Fruit fly (Drosophila melanogaster) Kc167 (cell line): ENCODE measurements around the gene CG12204.

Experiments
- Myc ChIP-seq: fragments of >200 bp; optimal IDR thresholded peaks from 2 replicates; lab custom pipeline; 2017; ENCODE audit warnings: missing external identifiers
- Sin3A ChIP-seq: fragments of >200 bp; optimal IDR thresholded peaks from 2 replicates; lab custom pipeline; 2018; ENCODE audit warnings: missing external identifiers
- h ChIP-seq: fragments of >200 bp; optimal IDR thresholded peaks from 3 replicates; lab custom pipeline; 2018; ENCODE audit warnings: missing external identifiers
- insv ChIP-seq: fragments of >200 bp; optimal IDR thresholded peaks from 3 replicates; lab custom pipeline; 2018; ENCODE audit warnings: missing external identifiers
- psq ChIP-seq: fragments of >200 bp; optimal IDR thresholded peaks from 2 replicates; lab custom pipeline; 2017; ENCODE audit warnings: missing external identifiers
- ttk ChIP-seq: sonication (Bioruptor generic); optimal IDR thresholded peaks from 2 replicates; lab custom pipeline; 2017; ENCODE audit warnings: missing external identifiers

Gene CG12204

DNA sequence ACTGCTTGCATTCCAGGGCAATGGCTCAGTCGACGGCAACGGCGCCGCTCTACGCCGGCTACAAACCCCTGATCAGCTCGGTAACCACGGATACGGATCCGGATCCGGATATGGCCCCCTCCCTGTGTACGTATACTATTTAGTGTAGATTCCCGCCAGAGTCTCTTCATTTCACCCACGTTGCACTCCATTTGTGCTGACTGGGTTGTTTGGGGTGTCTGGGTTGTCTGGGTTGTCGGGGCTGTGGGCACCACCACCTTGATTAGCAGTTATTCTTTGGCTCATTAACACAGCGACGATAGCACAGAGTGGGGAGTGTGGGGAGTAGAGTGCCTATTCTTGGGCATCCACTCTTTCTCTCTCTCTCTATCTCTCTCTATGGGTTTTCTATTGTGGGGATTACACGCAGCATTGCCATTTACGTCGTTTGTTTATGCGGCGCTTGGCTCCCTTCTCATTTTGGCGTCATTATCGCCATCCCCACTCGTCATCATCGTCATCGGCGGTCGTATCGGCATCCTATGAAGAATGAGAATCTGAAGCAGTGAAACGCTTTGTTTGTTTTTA, 4.6 kb upstream of the CG12204 start:
- no peak for TF ChIP-seq psq
- TF ChIP-seq Sin3A, result no peak
- no peak for TF ChIP-seq h (lab: Kevin White, UChicago)
- TF ChIP-seq ttk (lab: Kevin White, UChicago), result no peak

DNA sequence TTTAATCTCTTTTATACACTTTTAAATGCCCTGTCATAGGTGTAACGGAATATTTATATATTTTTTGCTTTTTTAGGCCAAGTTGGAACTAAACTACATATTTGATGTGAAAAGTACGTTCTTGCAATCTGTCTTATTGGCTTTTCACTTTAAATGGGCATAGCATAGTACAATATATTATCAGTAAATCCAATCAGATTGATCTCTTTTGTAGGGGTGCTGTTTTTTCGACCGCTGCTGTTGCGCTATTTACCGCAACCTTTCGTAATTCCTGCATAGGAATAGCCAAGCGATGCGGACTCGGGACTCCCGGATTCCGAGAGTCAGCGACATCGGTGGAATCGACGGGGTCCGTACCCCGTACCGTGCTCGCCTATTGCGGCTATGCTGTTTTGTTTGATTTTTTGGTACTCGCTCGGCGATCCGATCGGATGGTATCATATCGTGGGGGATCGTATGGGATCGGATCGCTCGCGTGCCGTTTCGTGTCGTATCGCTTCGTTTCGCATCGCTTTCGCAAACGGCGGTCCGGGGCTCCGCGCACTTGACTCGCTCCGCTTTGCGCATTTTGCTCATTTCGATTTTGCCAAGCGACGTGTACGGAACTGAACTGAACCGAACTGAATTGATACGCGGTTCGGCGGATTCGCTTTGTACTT, 3.7 kb upstream of the CG12204 start:
- no peak for TF ChIP-seq Myc (lab: Kevin White, UChicago)
- TF ChIP-seq h (lab: Kevin White, UChicago), result no peak
- no peak for TF ChIP-seq insv (lab: Kevin White, UChicago)

DNA sequence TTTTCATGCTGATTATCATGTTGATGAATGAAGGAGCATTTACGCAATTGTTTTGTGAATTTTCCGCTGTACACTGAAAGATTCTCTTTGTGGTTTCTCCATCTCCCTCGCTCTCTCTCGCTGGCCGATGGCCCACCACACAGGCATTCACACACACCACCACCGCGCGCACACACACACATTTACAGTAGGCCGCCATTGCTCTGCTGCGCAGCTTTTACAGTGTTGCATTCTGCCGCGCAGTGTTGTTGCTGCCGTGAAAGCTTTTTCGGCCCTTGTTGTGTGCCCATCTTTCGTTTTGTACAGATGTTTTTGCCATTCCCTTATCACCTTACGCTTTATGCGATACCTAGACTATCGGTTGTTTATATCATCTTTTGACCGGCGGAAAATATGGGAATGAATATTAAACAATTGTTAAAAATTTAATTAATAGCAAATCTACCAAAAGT, 2.6 kb upstream of the CG12204 start:
- TF ChIP-seq insv (lab: Kevin White, UChicago), result no peak
- peak; percentile 88 for TF ChIP-seq psq
- TF ChIP-seq Sin3A, result no peak
- no peak for TF ChIP-seq h (lab: Kevin White, UChicago)

DNA sequence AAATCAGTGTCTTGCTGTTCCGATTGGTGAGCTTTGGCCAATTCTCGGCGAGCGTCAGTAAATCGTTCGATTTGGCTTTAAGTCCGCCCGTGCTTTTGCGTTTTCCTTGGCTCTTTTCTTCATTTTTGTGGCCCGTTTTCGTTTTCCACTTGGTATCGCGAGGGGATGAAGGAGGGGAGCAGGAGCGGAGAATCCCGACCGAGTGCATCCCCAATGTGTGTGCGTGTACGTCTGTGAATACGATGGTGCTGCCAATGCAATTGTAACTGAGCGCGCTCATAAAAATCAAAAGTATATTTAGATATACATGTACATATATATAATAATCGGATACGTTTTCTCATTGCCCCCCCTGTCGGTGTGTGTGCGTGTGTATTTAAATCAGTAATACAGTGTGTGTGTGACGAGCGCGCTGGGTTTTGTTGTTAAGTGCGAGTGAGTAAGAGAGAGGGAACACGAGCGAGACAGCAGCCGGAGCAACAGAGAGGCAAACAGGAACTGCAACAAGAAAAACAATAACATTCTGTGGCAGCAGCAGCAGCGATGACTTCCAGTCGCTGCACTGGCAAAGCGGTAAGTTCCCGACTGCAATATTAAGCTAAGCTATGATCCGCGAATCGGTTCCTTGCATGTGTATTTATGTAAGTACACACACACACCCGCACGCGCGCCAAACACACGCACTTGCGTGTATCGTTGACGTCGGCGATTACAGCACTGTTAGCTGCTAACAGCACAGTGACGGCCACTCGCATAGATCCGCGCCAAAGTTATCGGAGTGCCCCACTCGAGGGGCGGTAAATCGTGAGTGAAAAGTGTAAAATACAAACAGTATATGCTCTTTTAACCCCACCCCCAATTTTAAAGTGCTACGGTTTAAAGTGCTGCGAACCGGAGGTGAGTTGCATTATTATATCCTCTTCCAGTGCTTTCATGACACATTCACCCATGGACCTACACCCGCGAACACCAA, 1.7 kb upstream of the CG12204 start:
- TF ChIP-seq h (lab: Kevin White, UChicago), result no peak
- TF ChIP-seq Sin3A, result no peak
- TF ChIP-seq insv (lab: Kevin White, UChicago), result no peak
- no peak for TF ChIP-seq ttk (lab: Kevin White, UChicago)
- no peak for TF ChIP-seq Myc (lab: Kevin White, UChicago)
- TF ChIP-seq psq, result no peak

DNA sequence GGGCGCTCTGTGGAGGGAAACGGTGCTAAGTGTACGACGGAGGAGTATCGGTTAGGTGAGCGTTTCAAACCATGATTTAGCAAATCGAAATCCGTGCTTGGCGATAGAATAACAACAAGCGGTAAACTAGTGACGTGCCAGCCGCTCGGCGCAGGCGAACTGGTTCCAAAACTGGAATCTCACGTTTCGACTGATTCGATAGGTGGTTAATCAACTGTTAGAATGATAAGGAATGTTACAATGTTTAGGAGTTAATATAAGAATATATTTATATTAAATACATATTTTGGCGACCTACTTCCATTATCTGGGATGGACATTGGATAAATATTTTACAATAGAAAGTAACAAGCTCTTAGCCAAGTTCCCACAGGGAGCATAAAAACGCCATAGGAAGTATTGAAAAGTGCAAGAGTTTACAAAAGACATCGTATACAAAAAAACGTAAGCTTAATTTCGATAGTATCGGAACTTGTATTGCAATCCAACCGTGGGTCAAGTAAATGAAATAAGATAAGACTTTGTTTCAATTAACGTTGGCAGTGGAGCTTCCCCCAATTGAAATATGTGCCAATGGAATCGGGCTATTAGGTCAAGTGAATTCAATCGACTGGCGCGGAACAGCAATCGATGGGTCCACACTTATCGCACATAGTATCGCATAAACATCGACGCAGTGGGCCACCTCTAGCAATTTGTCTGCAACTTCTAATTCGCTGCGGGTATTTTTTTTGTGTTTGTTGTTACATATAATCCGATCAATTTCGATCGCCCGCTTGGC, 819 bp upstream of the CG12204 start, which contains the start of the genes ksh, CG14200 and Pfrx:
Gene ksh (minus strand): TSS at position 163 of the 781 bp plus-strand sequence.
Gene CG14200 (plus strand): TSS at position 676 of the 781 bp plus-strand sequence.
Gene Pfrx (plus strand): TSS at position 676 of the 781 bp plus-strand sequence.
- TF ChIP-seq Myc (lab: Kevin White, UChicago) (no peak), insv (lab: Kevin White, UChicago) (no peak), ttk (lab: Kevin White, UChicago) (no peak)

DNA sequence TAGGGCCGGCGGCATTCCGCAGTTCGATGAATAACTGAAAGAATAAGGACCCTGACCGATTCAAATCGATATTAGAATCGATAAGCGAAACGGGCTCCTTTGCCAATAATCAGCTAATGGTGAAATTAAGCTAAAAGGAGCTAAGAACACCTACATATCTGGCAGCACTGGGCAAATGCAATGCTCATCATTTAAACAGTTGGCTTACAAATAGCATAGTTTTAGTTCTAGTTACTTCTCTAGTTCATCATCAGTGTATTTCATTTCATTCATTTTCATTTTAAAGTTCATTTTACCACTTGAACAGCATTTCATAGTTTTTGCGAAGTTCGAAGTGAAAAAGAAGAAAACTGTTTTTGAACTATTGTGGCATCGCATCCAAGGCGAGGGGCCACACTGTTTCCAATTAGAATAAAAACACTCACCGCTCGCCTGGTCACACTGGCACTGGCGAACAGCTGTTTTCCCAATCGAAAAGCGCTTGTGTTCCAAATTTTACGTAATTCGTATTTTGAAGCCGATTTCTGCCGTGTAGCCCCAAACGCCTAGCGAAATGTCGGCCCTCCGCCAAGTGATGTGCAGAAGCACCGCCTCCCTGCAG, 2.1 kb downstream of the CG12204 start, which contains the start of the genes pcm and ND-18:
Gene pcm (minus strand): TSS at position 28 of the 601 bp plus-strand sequence.
Gene ND-18 (plus strand): TSS at position 438 of the 601 bp plus-strand sequence.
- TF ChIP-seq Myc (lab: Kevin White, UChicago), result no peak
- no peak for TF ChIP-seq h (lab: Kevin White, UChicago)
- no peak for TF ChIP-seq ttk (lab: Kevin White, UChicago)
- no peak for TF ChIP-seq Sin3A
- TF ChIP-seq insv (lab: Kevin White, UChicago), result no peak
- TF ChIP-seq psq, result no peak

DNA sequence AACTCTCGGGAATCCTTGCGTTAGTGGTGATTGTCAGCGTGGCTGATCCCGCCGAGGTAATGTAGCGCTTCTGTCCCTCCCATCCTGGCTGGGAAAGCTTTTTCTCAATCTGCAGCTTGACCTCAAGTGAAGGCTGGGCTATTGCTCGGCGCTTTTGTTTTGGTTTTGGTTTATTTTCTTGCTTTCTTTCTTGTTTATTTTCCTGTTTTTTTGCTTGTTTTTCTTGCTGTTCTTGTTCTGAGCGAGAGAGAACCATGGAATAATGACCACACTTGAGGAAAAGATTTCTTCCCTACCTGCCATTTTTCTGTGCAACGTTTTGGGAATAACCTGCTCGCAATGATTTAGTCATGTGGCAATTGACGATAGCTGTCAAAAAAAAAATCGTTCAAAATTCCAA, 9.1 kb downstream of the CG12204 start:
- TF ChIP-seq h (lab: Kevin White, UChicago), result no peak
- no peak for TF ChIP-seq ttk (lab: Kevin White, UChicago)
- no peak for TF ChIP-seq psq
- TF ChIP-seq Sin3A, result no peak
- TF ChIP-seq insv (lab: Kevin White, UChicago), result no peak
- no peak for TF ChIP-seq Myc (lab: Kevin White, UChicago)

DNA sequence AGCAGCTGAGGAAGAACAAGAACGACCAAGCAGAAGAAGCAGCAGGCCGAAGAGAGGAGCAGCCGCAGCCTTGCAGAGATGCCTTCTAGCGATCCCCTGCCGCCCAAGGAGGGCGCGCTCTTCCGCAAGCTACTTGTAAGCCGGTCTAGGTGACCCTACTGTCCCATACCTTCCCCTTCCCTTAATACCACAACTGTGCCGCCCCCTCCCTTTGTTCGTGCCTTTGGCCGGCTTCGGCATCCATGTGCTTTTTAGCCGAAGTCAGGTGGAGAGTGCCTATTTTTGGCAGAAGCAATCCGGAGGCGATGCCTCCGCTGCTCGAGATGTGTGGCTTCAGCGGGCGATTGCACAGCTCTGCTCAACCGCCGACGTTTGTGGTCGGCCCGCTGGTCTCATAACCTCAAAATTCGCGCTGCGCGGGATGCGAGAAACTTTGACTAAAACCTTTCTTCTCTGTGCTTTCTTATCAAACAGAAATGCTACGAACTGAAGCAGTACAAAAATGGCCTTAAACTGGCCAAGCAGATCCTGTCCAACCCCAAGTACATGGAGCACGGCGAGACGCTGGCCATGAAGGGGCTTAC, 13.6 kb downstream of the CG12204 start:
- no peak for TF ChIP-seq Myc (lab: Kevin White, UChicago)
- TF ChIP-seq ttk (lab: Kevin White, UChicago), result no peak
- no peak for TF ChIP-seq insv (lab: Kevin White, UChicago)
- no peak for TF ChIP-seq psq
- TF ChIP-seq Sin3A, result no peak
- no peak for TF ChIP-seq h (lab: Kevin White, UChicago)

DNA sequence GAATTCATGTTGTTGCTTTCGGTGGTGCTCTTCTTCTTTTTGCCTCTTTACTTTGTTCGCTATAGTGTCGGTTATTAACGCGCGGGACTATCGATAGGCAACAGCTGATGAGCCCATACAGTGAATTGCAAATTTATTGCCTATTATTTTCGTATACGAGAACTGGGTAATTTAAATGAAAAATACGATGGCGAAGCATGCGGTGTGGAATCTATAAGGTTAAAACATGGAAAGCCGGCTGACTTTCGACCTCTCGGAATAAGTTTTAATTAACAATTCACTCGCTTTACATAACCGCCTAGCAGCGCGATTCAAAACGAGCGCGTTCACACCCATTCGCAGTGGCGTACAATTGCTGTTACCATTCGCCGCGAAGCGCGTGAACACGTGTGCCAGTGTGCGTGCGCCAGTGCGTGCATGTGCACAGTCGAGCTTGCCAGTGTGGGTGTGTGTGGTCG, 14.3 kb downstream of the CG12204 start, which contains the start of the genes Naa15-16 and mRpS14:
Gene Naa15-16 (plus strand): TSS at position 116 of the 458 bp plus-strand sequence.
Gene mRpS14 (minus strand): TSS at position 370 of the 458 bp plus-strand sequence.
- TF ChIP-seq h (lab: Kevin White, UChicago) (no peak), ttk (lab: Kevin White, UChicago) (no peak), Sin3A (no peak), psq (no peak), Myc (lab: Kevin White, UChicago) (no peak), insv (lab: Kevin White, UChicago) (no peak)

DNA sequence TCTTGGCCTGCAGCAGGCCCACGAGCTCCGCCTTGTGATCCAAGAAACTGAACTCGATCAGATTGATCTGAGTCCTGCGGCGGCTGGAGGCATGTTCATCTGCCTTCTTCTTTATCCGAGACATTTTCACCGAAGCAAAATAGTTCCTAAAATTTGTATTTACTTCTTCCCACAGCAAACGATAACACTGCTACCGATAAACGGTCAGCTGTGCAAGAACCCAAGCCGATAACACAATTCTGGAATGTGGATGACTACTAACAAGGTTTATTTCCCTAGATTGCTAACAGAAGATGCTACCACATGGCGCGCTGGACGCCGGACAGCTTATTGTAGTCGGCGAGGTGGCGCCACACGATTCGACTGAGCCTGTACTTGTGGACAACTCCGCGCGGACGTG, 15.1 kb downstream of the CG12204 start, which contains the start of gene CG32533:
Gene CG32533 (minus strand): TSS at position 278 of the 400 bp plus-strand sequence.
- TF ChIP-seq insv (lab: Kevin White, UChicago), result no peak
- no peak for TF ChIP-seq psq
- TF ChIP-seq Myc (lab: Kevin White, UChicago), result no peak
- no peak for TF ChIP-seq Sin3A
- no peak for TF ChIP-seq ttk (lab: Kevin White, UChicago)
- no peak for TF ChIP-seq h (lab: Kevin White, UChicago)
